Fruit fly (Drosophila melanogaster): ENCODE data around the gene Pmi.

Gene Pmi

dm6 chr3L:5789663-5790062 lies 9.8 kb downstream of the Pmi start (continued):
- peak; percentile 32 for TF ChIP-seq az2 (GFP tag; optimal IDR thresholded peaks at IDR 0.05)
- no peak for TF ChIP-seq YL-1 (GFP tag; optimal IDR thresholded peaks at IDR 0.05)
- no peak for TF ChIP-seq p53 (GFP tag; optimal IDR thresholded peaks at IDR 0.05)
- no peak for TF ChIP-seq CG11504 (tag; optimal IDR thresholded peaks at IDR 0.05)
- TF ChIP-seq CG4854 (GFP tag; optimal IDR thresholded peaks at IDR 0.05) = peak; percentile 16
- no peak for TF ChIP-seq Hr3 (GFP tag; optimal IDR thresholded peaks at IDR 0.05)
- TF ChIP-seq CG11695 (GFP tag; IDR thresholded peaks at IDR 0.05) = no peak
- TF ChIP-seq ash1 (GFP tag; optimal IDR thresholded peaks at IDR 0.05) = no peak
- TF ChIP-seq amos (GFP tag; IDR thresholded peaks at IDR 0.05; ENCODE audit: partially characterized antibody) = no peak
- no peak for TF ChIP-seq Doc2 (GFP tag; IDR thresholded peaks at IDR 0.05)
- no peak for TF ChIP-seq CG12071 (GFP tag; optimal IDR thresholded peaks at IDR 0.05)
- TF ChIP-seq CG12942 (GFP tag; optimal IDR thresholded peaks at IDR 0.05) = no peak
- TF ChIP-seq lbe (GFP tag; optimal IDR thresholded peaks at IDR 0.05) = peak; percentile 66
- TF ChIP-seq mam (GFP tag; optimal IDR thresholded peaks at IDR 0.05) = peak; percentile 39
- peak; percentile 41 for TF ChIP-seq B-H2 (GFP tag; optimal IDR thresholded peaks at IDR 0.05)
- peak; percentile 35 for TF ChIP-seq phol (tag; optimal IDR thresholded peaks at IDR 0.05)
- no peak for TF ChIP-seq CG7271 (tag; optimal IDR thresholded peaks at IDR 0.05)
- TF ChIP-seq Drgx (GFP tag; IDR thresholded peaks at IDR 0.05) = no peak
- no peak for TF ChIP-seq shn (GFP tag; optimal IDR thresholded peaks at IDR 0.05)
- peak; percentile 13 for TF ChIP-seq Bteb2 (GFP tag; optimal IDR thresholded peaks at IDR 0.05)
- no peak for TF ChIP-seq fu2 (GFP tag; optimal IDR thresholded peaks at IDR 0.05)
- no peak for TF ChIP-seq eyg (GFP tag; optimal IDR thresholded peaks at IDR 0.05)
- TF ChIP-seq CG9437 (GFP tag; optimal IDR thresholded peaks at IDR 0.05) = no peak
- peak; percentile 36 for TF ChIP-seq Rfx (GFP tag; IDR thresholded peaks at IDR 0.05)
- peak; percentile 72 for TF ChIP-seq Fer1 (GFP tag; optimal IDR thresholded peaks at IDR 0.05)
- no peak for TF ChIP-seq hkb (optimal IDR thresholded peaks at IDR 0.05)
- peak; percentile 66 for TF ChIP-seq hkb (GFP tag; IDR thresholded peaks at IDR 0.05)
- TF ChIP-seq CG12769 (tag; optimal IDR thresholded peaks at IDR 0.05) = no peak
- no peak for TF ChIP-seq CG4360 (GFP tag; IDR thresholded peaks at IDR 0.05)
- no peak for TF ChIP-seq CG1529 (GFP tag; optimal IDR thresholded peaks at IDR 0.05)
- TF ChIP-seq CG10462 (GFP tag; optimal IDR thresholded peaks at IDR 0.05) = no peak
- no peak for TF ChIP-seq CG11247 (GFP tag; IDR thresholded peaks at IDR 0.05)
- TF ChIP-seq CG11085 (GFP tag; IDR thresholded peaks at IDR 0.05) = no peak
- no peak for TF ChIP-seq CG1832 (GFP tag; optimal IDR thresholded peaks at IDR 0.05)
- TF ChIP-seq CG15073 (GFP tag; optimal IDR thresholded peaks at IDR 0.05) = no peak
- TF ChIP-seq ab (GFP tag; optimal IDR thresholded peaks at IDR 0.05) = no peak
- no peak for TF ChIP-seq CrebB (tag; optimal IDR thresholded peaks at IDR 0.05)
- no peak for TF ChIP-seq Gsc (GFP tag; IDR thresholded peaks at IDR 0.05)
- no peak for TF ChIP-seq CG31365 (tag; optimal IDR thresholded peaks at IDR 0.05)
- no peak for TF ChIP-seq chinmo (GFP tag; IDR thresholded peaks at IDR 0.05; ENCODE audit: partially characterized antibody)
- no peak for TF ChIP-seq CG3838 (GFP tag; optimal IDR thresholded peaks at IDR 0.05)
- peak; percentile 35 for TF ChIP-seq tin (GFP tag; optimal IDR thresholded peaks at IDR 0.05)
- TF ChIP-seq CG10209 (GFP tag; optimal IDR thresholded peaks at IDR 0.05) = no peak
- no peak for TF ChIP-seq emc (GFP tag; optimal IDR thresholded peaks at IDR 0.05)
- no peak for TF ChIP-seq onecut (GFP tag; IDR thresholded peaks at IDR 0.05)
- peak; percentile 91 for TF ChIP-seq kah (GFP tag; optimal IDR thresholded peaks at IDR 0.05)
- no peak for TF ChIP-seq CHES-1-like (GFP tag; optimal IDR thresholded peaks at IDR 0.05)
- TF ChIP-seq Optix (GFP tag; IDR thresholded peaks at IDR 0.05) = no peak
- TF ChIP-seq CG17829 (tag; optimal IDR thresholded peaks at IDR 0.05) = peak; percentile 20
- no peak for TF ChIP-seq ham (GFP tag; IDR thresholded peaks at IDR 0.05)
- no peak for TF ChIP-seq CG6654 (GFP tag; optimal IDR thresholded peaks at IDR 0.05)
- no peak for TF ChIP-seq HLH3B (GFP tag; IDR thresholded peaks at IDR 0.05)
- no peak for TF ChIP-seq CG3726 (GFP tag; IDR thresholded peaks at IDR 0.05)

All from whole organism, embryonic.